Worm (Caenorhabditis elegans) whole organism, L2 larva: ENCODE data around the gene F49C12.5.

Source experiments
- C34F6.9 ChIP-seq: fragments of 150-350 bp; optimal IDR thresholded peaks from 2 replicates; lab custom pipeline; 2014; ENCODE audit warnings: missing biosample characterization, missing genetic modification characterization
- F13H6.1 ChIP-seq: sonication (generic microtip); optimal IDR thresholded peaks from 2 replicates; lab custom pipeline; 2016; ENCODE audit warnings: missing genetic modification characterization, missing compliant biosample characterization
- R02D3.7 ChIP-seq: fragments of 150-350 bp; optimal IDR thresholded peaks from 2 replicates; lab custom pipeline; 2014; ENCODE audit warnings: missing biosample characterization, missing genetic modification characterization
- Y55F3AM.14 ChIP-seq: fragments of 200-800 bp; sonication (Bioruptor generic); optimal IDR thresholded peaks from 2 replicates; lab custom pipeline; 2018; ENCODE audit warnings: mild to moderate bottlenecking, missing genetic modification characterization, missing compliant biosample characterization
- ZK546.5 ChIP-seq: sonication (generic microtip); optimal IDR thresholded peaks from 2 replicates; lab custom pipeline; 2017; ENCODE audit warnings: missing biosample characterization, missing genetic modification characterization
- alr-1 ChIP-seq: fragments of 150-350 bp; optimal IDR thresholded peaks from 2 replicates; lab custom pipeline; 2014; ENCODE audit warnings: missing biosample characterization, missing genetic modification characterization
- aly-2 ChIP-seq: fragments of 150-350 bp; optimal IDR thresholded peaks from 2 replicates; lab custom pipeline; 2014; ENCODE audit warnings: missing biosample characterization, missing genetic modification characterization
- ama-1 ChIP-seq: fragments of 150-350 bp; optimal IDR thresholded peaks from 2 replicates; lab custom pipeline; 2018; ENCODE audit warnings: inconsistent platforms
- blmp-1 ChIP-seq: sonication (generic microtip); optimal IDR thresholded peaks from 2 replicates; lab custom pipeline; 2017; ENCODE audit warnings: missing genetic modification characterization, mild to moderate bottlenecking, missing compliant biosample characterization, antibody characterized with exemption, moderate library complexity; ENCODE audit not compliant: insufficient read depth
- ceh-16 ChIP-seq: fragments of 150-350 bp; optimal IDR thresholded peaks from 2 replicates; lab custom pipeline; 2014; ENCODE audit warnings: missing biosample characterization, missing genetic modification characterization
- ceh-82 ChIP-seq: fragments of 150-350 bp; optimal IDR thresholded peaks from 2 replicates; lab custom pipeline; 2014; ENCODE audit warnings: missing biosample characterization, missing genetic modification characterization
- crh-2 ChIP-seq: sonication (generic microtip); optimal IDR thresholded peaks from 2 replicates; lab custom pipeline; 2017; ENCODE audit warnings: missing biosample characterization, missing genetic modification characterization
- egl-27 ChIP-seq: sonication (generic microtip); optimal IDR thresholded peaks from 3 replicates; lab custom pipeline; 2017; ENCODE audit warnings: missing biosample characterization, missing genetic modification reagents, missing genetic modification characterization
- elt-1 ChIP-seq: fragments of 150-350 bp; optimal IDR thresholded peaks from 2 replicates; lab custom pipeline; 2014; ENCODE audit warnings: missing biosample characterization, missing genetic modification characterization
- fos-1 ChIP-seq: fragments of 150-350 bp; optimal IDR thresholded peaks from 2 replicates; lab custom pipeline; 2014; ENCODE audit warnings: missing biosample characterization, missing genetic modification characterization
- gmeb-1 ChIP-seq: fragments of 150-350 bp; optimal IDR thresholded peaks from 2 replicates; lab custom pipeline; 2014; ENCODE audit warnings: missing biosample characterization, missing genetic modification characterization
- lin-11 ChIP-seq: fragments of 150-350 bp; sonication (generic microtip); optimal IDR thresholded peaks from 2 replicates; lab custom pipeline; 2014; ENCODE audit warnings: missing biosample characterization, missing genetic modification characterization, inconsistent platforms, mixed read lengths
- lin-13 ChIP-seq: fragments of 150-350 bp; optimal IDR thresholded peaks from 2 replicates; lab custom pipeline; 2014; ENCODE audit warnings: missing biosample characterization, missing genetic modification reagents, missing genetic modification characterization
- lin-39 ChIP-seq: fragments of 150-350 bp; optimal IDR thresholded peaks from 2 replicates; lab custom pipeline; 2014; ENCODE audit warnings: missing biosample characterization, missing genetic modification reagents, missing genetic modification characterization
- lsy-2 ChIP-seq, 2 experiments: fragments of 150-350 bp in 1 of 2; sonication (generic microtip) in 1 of 2; optimal IDR thresholded peaks; 2 replicates each; lab custom pipeline; 2014 to 2017; ENCODE audit warnings: missing biosample characterization in 2 of 2, missing genetic modification characterization in 2 of 2
- mdl-1 ChIP-seq, 2 experiments: fragments of 150-350 bp in 1 of 2; sonication (generic microtip) in 1 of 2; optimal IDR thresholded peaks; 2 replicates each; lab custom pipeline; 2017; ENCODE audit warnings: missing biosample characterization in 2 of 2, missing genetic modification characterization in 2 of 2
- nhr-10 ChIP-seq: sonication (generic microtip); optimal IDR thresholded peaks from 2 replicates; lab custom pipeline; 2017; ENCODE audit warnings: missing biosample characterization, missing genetic modification characterization
- nhr-11 ChIP-seq: fragments of 150-350 bp; optimal IDR thresholded peaks from 2 replicates; lab custom pipeline; 2014; ENCODE audit warnings: missing biosample characterization, missing genetic modification characterization
- nhr-12 ChIP-seq: fragments of 150-350 bp; optimal IDR thresholded peaks from 2 replicates; lab custom pipeline; 2014; ENCODE audit warnings: missing biosample characterization, missing genetic modification characterization
- nhr-21 ChIP-seq: fragments of 150-350 bp; optimal IDR thresholded peaks from 2 replicates; lab custom pipeline; 2014; ENCODE audit warnings: missing biosample characterization, missing genetic modification characterization
- nhr-237 ChIP-seq: fragments of 150-350 bp; optimal IDR thresholded peaks from 2 replicates; lab custom pipeline; 2014; ENCODE audit warnings: missing biosample characterization, missing genetic modification characterization
- nhr-25 ChIP-seq: fragments of 150-350 bp; sonication (generic microtip); optimal IDR thresholded peaks from 3 replicates; lab custom pipeline; 2014; ENCODE audit warnings: missing biosample characterization, missing genetic modification characterization
- nhr-6 ChIP-seq: fragments of 150-350 bp; optimal IDR thresholded peaks from 2 replicates; lab custom pipeline; 2014; ENCODE audit warnings: missing biosample characterization, missing genetic modification characterization
- sem-4 ChIP-seq: fragments of 150-350 bp; optimal IDR thresholded peaks from 2 replicates; lab custom pipeline; 2014; ENCODE audit warnings: missing biosample characterization, missing genetic modification reagents, missing genetic modification characterization
- skn-1 ChIP-seq: sonication (generic microtip); optimal IDR thresholded peaks from 2 replicates; lab custom pipeline; 2017; ENCODE audit warnings: missing biosample characterization, missing genetic modification characterization
- sma-3 ChIP-seq: sonication (generic microtip); optimal IDR thresholded peaks from 2 replicates; lab custom pipeline; 2016; ENCODE audit warnings: missing genetic modification reagents, missing genetic modification characterization, missing compliant biosample characterization
- sma-9 ChIP-seq, 2 experiments: fragments of 150-350 bp in 1 of 2; sonication (generic microtip) in 1 of 2; optimal IDR thresholded peaks; 2 replicates each; lab custom pipeline; 2014 to 2016; ENCODE audit warnings: missing genetic modification characterization in 2 of 2, mild to moderate bottlenecking in 1 of 2, missing biosample characterization in 1 of 2, missing compliant biosample characterization in 1 of 2, missing genetic modification reagents in 1 of 2, moderate library complexity in 1 of 2
- snpc-4 ChIP-seq: fragments of 150-350 bp; optimal IDR thresholded peaks from 2 replicates; lab custom pipeline; 2014; ENCODE audit warnings: missing biosample characterization, missing genetic modification characterization
- unc-39 ChIP-seq: fragments of 150-350 bp; optimal IDR thresholded peaks from 2 replicates; lab custom pipeline; 2014; ENCODE audit warnings: missing biosample characterization, missing genetic modification characterization
- unc-55 ChIP-seq: fragments of 150-350 bp; sonication (generic microtip); optimal IDR thresholded peaks from 3 replicates; lab custom pipeline; 2014; ENCODE audit warnings: missing biosample characterization, missing genetic modification reagents, missing genetic modification characterization
- unc-62 ChIP-seq: fragments of 150-350 bp; optimal IDR thresholded peaks from 2 replicates; lab custom pipeline; 2014; ENCODE audit warnings: missing biosample characterization, missing genetic modification reagents, missing genetic modification characterization
- zag-1 ChIP-seq: fragments of 150-350 bp; optimal IDR thresholded peaks from 2 replicates; lab custom pipeline; 2014; ENCODE audit warnings: missing biosample characterization, missing genetic modification characterization
- ztf-1 ChIP-seq: fragments of 200-800 bp; sonication (Bioruptor generic); conservative IDR thresholded peaks from 2 replicates; pipeline ENCODE4 v1.3.6; 2022; ENCODE audit warnings: missing genetic modification characterization, missing compliant biosample characterization
- ztf-11 ChIP-seq: sonication (generic microtip); optimal IDR thresholded peaks from 2 replicates; lab custom pipeline; 2017; ENCODE audit warnings: missing biosample characterization, missing genetic modification characterization
- ztf-4 ChIP-seq: fragments of 150-350 bp; optimal IDR thresholded peaks from 2 replicates; lab custom pipeline; 2014; ENCODE audit warnings: missing biosample characterization, missing genetic modification characterization

F49C12.5 gene

ce11 chrIV:9323989-9324506 is 19.3 kb downstream of the F49C12.5 start, which contains the start of the genes nspg-11 and F49C12.15:
TSS of gene nspg-11 (minus strand) at chrIV:9324089.
TSS of gene F49C12.15 (plus strand) at chrIV:9324456.
- TF ChIP-seq zag-1 (tag; lab: Kevin White, UChicago), result no peak
- no peak for TF ChIP-seq snpc-4 (tag; lab: Kevin White, UChicago)
- no peak for TF ChIP-seq sma-3 (GFP tag; lab: Kevin White, UChicago)
- TF ChIP-seq unc-55 (GFP tag; lab: Kevin White, UChicago), result no peak
- TF ChIP-seq ztf-1 (GFP tag; lab: Robert Waterston, UW), result no peak

DNA sequence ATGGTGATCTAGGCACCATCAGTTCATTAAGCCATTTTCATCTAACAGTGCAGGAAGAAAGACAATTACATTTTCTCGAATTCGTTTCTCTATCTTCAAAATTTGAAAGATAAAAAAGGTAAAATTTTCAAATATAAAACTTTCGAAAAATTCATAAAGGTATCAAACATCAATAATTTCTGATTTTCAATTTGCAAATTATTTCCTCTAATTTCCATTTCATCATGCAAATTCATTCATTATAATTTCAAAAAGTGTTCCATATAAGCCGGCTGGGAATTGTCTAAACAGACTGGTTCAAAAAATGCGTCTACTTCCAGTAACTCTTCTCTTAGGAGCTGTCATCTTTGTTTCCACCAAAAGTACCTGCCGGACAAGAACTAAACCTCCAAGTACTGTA is 23.0 kb downstream of the F49C12.5 start, which contains the start of gene clec-183:
clec-183 (plus strand) TSS at position 301 of the 400 bp plus-strand sequence.
- TF ChIP-seq ztf-4 (no peak), ceh-82 (tag; lab: Kevin White, UChicago) (no peak), R02D3.7 (tag; lab: Kevin White, UChicago) (no peak), snpc-4 (tag; lab: Kevin White, UChicago) (no peak), nhr-25 (tag; lab: Kevin White, UChicago) (no peak), elt-1 (tag; lab: Kevin White, UChicago) (no peak)

- TF ChIP-seq alr-1 (tag; lab: Kevin White, UChicago) (no peak), mdl-1 (tag; optimal IDR thresholded peaks at IDR 0.05; lab: Kevin White, UChicago) (no peak), nhr-21 (no peak), egl-27 (no peak), nhr-12 (no peak), ztf-1 (GFP tag; lab: Robert Waterston, UW) (no peak), elt-1 (tag; lab: Kevin White, UChicago) (no peak), gmeb-1 (tag; lab: Kevin White, UChicago) (no peak), F13H6.1 (tag; lab: Kevin White, UChicago) (no peak), zag-1 (tag; lab: Kevin White, UChicago) (no peak), snpc-4 (tag; lab: Kevin White, UChicago) (no peak), sma-9 (GFP tag; optimal IDR thresholded peaks at IDR 0.05; lab: Kevin White, UChicago) (no peak), sma-9 (tag; optimal IDR thresholded peaks at IDR 0.05; lab: Kevin White, UChicago) (no peak), aly-2 (tag; lab: Kevin White, UChicago) (no peak)
These were observed 26.0 kb downstream of the F49C12.5 start, which contains the start of gene nspg-7.1 for ce11 chrIV:9330755-9331154. TSS of gene nspg-7.1 (minus strand) at chrIV:9330855.

ce11 chrIV:9333007-9333406 is 28.3 kb downstream of the F49C12.5 start:
- TF ChIP-seq crh-2 (peak; percentile 73), sma-9 (GFP tag; optimal IDR thresholded peaks at IDR 0.05; lab: Kevin White, UChicago) (peak; percentile 6), sma-9 (tag; optimal IDR thresholded peaks at IDR 0.05; lab: Kevin White, UChicago) (no peak), gmeb-1 (tag; lab: Kevin White, UChicago) (peak; percentile 10), blmp-1 (no peak), lin-13 (GFP tag; lab: Kevin White, UChicago) (no peak), fos-1 (peak; percentile 97), R02D3.7 (tag; lab: Kevin White, UChicago) (no peak), C34F6.9 (tag; lab: Kevin White, UChicago) (no peak)

DNA sequence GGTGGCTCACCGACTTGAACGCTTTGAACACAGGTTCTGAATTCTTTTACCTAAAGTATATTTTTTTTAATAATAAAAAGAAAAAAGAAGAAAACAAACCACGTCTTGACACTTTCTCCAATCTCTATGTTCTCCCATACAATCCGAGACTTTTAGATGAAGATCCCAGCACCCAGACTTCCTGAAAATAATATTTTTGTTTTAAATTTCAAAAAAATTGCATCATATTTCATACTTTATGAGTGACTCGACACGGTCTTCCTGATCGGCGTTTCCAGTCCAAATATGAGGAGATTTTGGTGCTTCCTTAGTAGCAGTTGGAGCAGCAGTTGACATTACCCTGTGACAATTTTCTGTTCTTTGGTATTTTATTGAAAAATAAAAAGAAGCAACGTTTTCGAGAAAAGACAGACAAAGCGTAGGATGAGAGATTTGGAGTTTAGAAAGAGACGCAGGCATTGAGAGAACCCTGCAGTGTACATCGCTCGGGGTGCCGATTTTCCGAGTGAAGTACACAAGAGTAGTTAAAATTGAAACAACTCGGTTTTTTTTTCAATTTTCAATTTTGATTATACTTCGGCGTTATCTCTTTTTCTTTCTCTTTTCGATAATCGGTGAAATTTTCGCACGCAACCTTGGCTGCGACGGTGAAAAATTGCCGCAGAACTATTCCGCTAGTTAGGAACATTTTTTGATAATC is 31.0 kb downstream of the F49C12.5 start, which contains the start of the genes coa-4 and T20D3.14:
coa-4 (minus strand) TSS at position 51 of the 700 bp plus-strand sequence.
T20D3.14 (minus strand) TSS at position 358 of the 700 bp plus-strand sequence.
- TF ChIP-seq R02D3.7 (tag; lab: Kevin White, UChicago) (no peak), fos-1 (peak; percentile 63), unc-39 (no peak), blmp-1 (no peak), elt-1 (tag; lab: Kevin White, UChicago) (no peak), nhr-12 (no peak), ceh-16 (no peak), lin-13 (GFP tag; lab: Kevin White, UChicago) (peak; percentile 23), sma-9 (GFP tag; optimal IDR thresholded peaks at IDR 0.05; lab: Kevin White, UChicago) (no peak), sma-9 (tag; optimal IDR thresholded peaks at IDR 0.05; lab: Kevin White, UChicago) (no peak), sem-4 (peak; percentile 25), skn-1 (no peak), nhr-10 (no peak), unc-62 (GFP tag; lab: Kevin White, UChicago) (no peak), egl-27 (no peak), lsy-2 (tag; optimal IDR thresholded peaks at IDR 0.05; lab: Kevin White, UChicago) (peak in 1 of 2 experiments; percentile 69), nhr-21 (no peak), nhr-6 (no peak), nhr-11 (tag; lab: Kevin White, UChicago) (no peak), snpc-4 (tag; lab: Kevin White, UChicago) (no peak), C34F6.9 (tag; lab: Kevin White, UChicago) (peak; percentile 56), ztf-11 (tag; lab: Kevin White, UChicago) (no peak), ama-1 (lab: Kevin White, UChicago) (no peak), ZK546.5 (tag; lab: Kevin White, UChicago) (no peak), lin-11 (tag; lab: Kevin White, UChicago) (no peak), nhr-237 (tag; lab: Kevin White, UChicago) (no peak), alr-1 (tag; lab: Kevin White, UChicago) (no peak), Y55F3AM.14 (no peak), aly-2 (tag; lab: Kevin White, UChicago) (no peak), zag-1 (tag; lab: Kevin White, UChicago) (no peak), lin-39 (no peak)
